Fruit fly (Drosophila melanogaster): ENCODE data around the gene Gnpnat.

Gnpnat gene

dm6 chr3R:29757226-29757625 lies 19.2 kb downstream of the Gnpnat start (continued):
- no peak for TF ChIP-seq CG8290 (GFP tag; optimal IDR thresholded peaks at IDR 0.05)
- TF ChIP-seq CG8290 (tag; optimal IDR thresholded peaks at IDR 0.05) = peak in 1 of 2 experiments; percentile 72
- TF ChIP-seq CG18599 (GFP tag; optimal IDR thresholded peaks at IDR 0.05) = peak; percentile 27
- TF ChIP-seq Atf3 (GFP tag; optimal IDR thresholded peaks at IDR 0.05) = peak; percentile 0
- TF ChIP-seq CG3838 (GFP tag; optimal IDR thresholded peaks at IDR 0.05) = no peak
- peak; percentile 10 for TF ChIP-seq unpg (GFP tag; optimal IDR thresholded peaks at IDR 0.05)
- peak; percentile 18 for TF ChIP-seq caup (GFP tag; optimal IDR thresholded peaks at IDR 0.05; ENCODE audit: severe bottlenecking)
- TF ChIP-seq sens-2 (GFP tag; IDR thresholded peaks at IDR 0.05) = no peak
- TF ChIP-seq CG17359 (tag; optimal IDR thresholded peaks at IDR 0.05) = peak; percentile 35
- TF ChIP-seq sna (GFP tag; IDR thresholded peaks at IDR 0.05; ENCODE audit: partially characterized antibody) = no peak
- 0 out of 3 replicates have a peak, but pooled peaks have one; percentile 16 for TF ChIP-seq so (GFP tag; IDR thresholded peaks at IDR 0.05)
- peak; percentile 69; the same call in 2 of the 3 replicates for TF ChIP-seq ci (GFP tag; IDR thresholded peaks at IDR 0.05)
- TF ChIP-seq bcd (GFP tag; optimal IDR thresholded peaks at IDR 0.05) = peak; percentile 23
- TF ChIP-seq gem (tag; optimal IDR thresholded peaks at IDR 0.05) = peak; percentile 6
- TF ChIP-seq Med (GFP tag) = peak; percentile 89
- no peak for TF ChIP-seq hkb (optimal IDR thresholded peaks at IDR 0.05)
- TF ChIP-seq hkb (GFP tag; IDR thresholded peaks at IDR 0.05) = 0 out of 2 replicates have a peak, but pooled peaks have one; percentile 31
- peak; percentile 22 for TF ChIP-seq HHEX (GFP tag; optimal IDR thresholded peaks at IDR 0.05)
- TF ChIP-seq bab2 (GFP tag; optimal IDR thresholded peaks at IDR 0.05) = peak; percentile 43
- no peak for TF ChIP-seq CG17186 (GFP tag; optimal IDR thresholded peaks at IDR 0.05)
- TF ChIP-seq onecut (GFP tag; IDR thresholded peaks at IDR 0.05) = peak; percentile 9; the same call in 1 of the 2 replicates
- TF ChIP-seq CG3726 (GFP tag; IDR thresholded peaks at IDR 0.05) = 0 out of 3 replicates have a peak, but pooled peaks have one; percentile 30
- TF ChIP-seq Neu2 (GFP tag; optimal IDR thresholded peaks at IDR 0.05; ENCODE audit: borderline replicate concordance) = no peak
- no peak for TF ChIP-seq Xbp1 (GFP tag; optimal IDR thresholded peaks at IDR 0.05)
- peak; percentile 16; the same call in 1 of the 2 replicates for TF ChIP-seq CG6689 (GFP tag; IDR thresholded peaks at IDR 0.05)
- peak; percentile 52; the same call in 2 of the 3 replicates for TF ChIP-seq Mrtf (GFP tag; IDR thresholded peaks at IDR 0.05)
- peak; percentile 60; the same call in 1 of the 2 replicates for TF ChIP-seq CG5953 (GFP tag; IDR thresholded peaks at IDR 0.05)

- peak; percentile 3 for TF ChIP-seq unpg (GFP tag; optimal IDR thresholded peaks at IDR 0.05)
- peak; percentile 5 for TF ChIP-seq CG7839 (tag; optimal IDR thresholded peaks at IDR 0.05)
- TF ChIP-seq shn (GFP tag; optimal IDR thresholded peaks at IDR 0.05) = no peak
- no peak for TF ChIP-seq pros (GFP tag; optimal IDR thresholded peaks at IDR 0.05)
- peak; percentile 35 for TF ChIP-seq gem (tag; optimal IDR thresholded peaks at IDR 0.05)
- TF ChIP-seq mam (GFP tag; optimal IDR thresholded peaks at IDR 0.05) = no peak
- TF ChIP-seq wek (GFP tag; optimal IDR thresholded peaks at IDR 0.05) = no peak
- peak in 1 of 2 experiments; percentile 6 for TF ChIP-seq Hr51 (GFP tag; optimal IDR thresholded peaks at IDR 0.05)
- peak; percentile 2 for TF ChIP-seq Ssrp (tag; optimal IDR thresholded peaks at IDR 0.05)
- peak; percentile 44 for TF ChIP-seq Sry-β (GFP tag; optimal IDR thresholded peaks at IDR 0.05)
- TF ChIP-seq CG6689 (GFP tag; IDR thresholded peaks at IDR 0.05) = no peak
- no peak for TF ChIP-seq phol (tag; optimal IDR thresholded peaks at IDR 0.05)
- peak; percentile 44 for TF ChIP-seq sens (GFP tag)
- TF ChIP-seq Sox102F (GFP tag; optimal IDR thresholded peaks at IDR 0.05) = peak; percentile 3
- TF ChIP-seq Oli (tag; optimal IDR thresholded peaks at IDR 0.05) = peak; percentile 21
- TF ChIP-seq Chrac-16 (GFP tag; optimal IDR thresholded peaks at IDR 0.05) = no peak
- TF ChIP-seq Drgx (GFP tag; IDR thresholded peaks at IDR 0.05) = peak; percentile 25; the same call in 1 of the 2 replicates
- TF ChIP-seq row (GFP tag; IDR thresholded peaks at IDR 0.05) = peak; percentile 29; the same call in 1 of the 3 replicates
Measured at dm6 chr3R:29757681-29758080, 19.6 kb downstream of the Gnpnat start.
